Worm (Caenorhabditis elegans) whole organism, late embryonic: Measurements from ENCODE around the gene B0238.12.

Experiments used
- C08G9.2 ChIP-seq: sonication (generic microtip); optimal IDR thresholded peaks from 2 replicates; lab custom pipeline; 2016; ENCODE audit warnings: mild to moderate bottlenecking, missing genetic modification characterization, moderate library complexity, missing compliant biosample characterization
- C38D4.7 ChIP-seq: fragments of 200-800 bp; sonication (Bioruptor generic); optimal IDR thresholded peaks from 2 replicates; lab custom pipeline; 2018; ENCODE audit warnings: mild to moderate bottlenecking, missing genetic modification characterization, moderate library complexity, missing compliant biosample characterization
- F13H6.1 ChIP-seq: sonication (generic microtip); optimal IDR thresholded peaks from 2 replicates; lab custom pipeline; 2016; ENCODE audit warnings: missing genetic modification characterization, missing compliant biosample characterization
- K02D7.2 ChIP-seq: sonication (generic microtip); optimal IDR thresholded peaks from 2 replicates; lab custom pipeline; 2017; ENCODE audit warnings: mild to moderate bottlenecking, missing genetic modification characterization, missing compliant biosample characterization
- K09A11.1 ChIP-seq: sonication (generic microtip); optimal IDR thresholded peaks from 2 replicates; lab custom pipeline; 2017; ENCODE audit warnings: antibody characterized with exemption, mild to moderate bottlenecking, missing genetic modification characterization, missing compliant biosample characterization; ENCODE audit not compliant: insufficient read depth
- T23F11.4 ChIP-seq: fragments of 200-800 bp; sonication (Bioruptor generic); optimal IDR thresholded peaks from 2 replicates; lab custom pipeline; 2018; ENCODE audit warnings: mild to moderate bottlenecking, missing genetic modification characterization, missing compliant biosample characterization
- Y22D7AL.16 ChIP-seq: sonication (generic microtip); optimal IDR thresholded peaks from 2 replicates; lab custom pipeline; 2016; ENCODE audit warnings: missing genetic modification characterization, missing compliant biosample characterization
- ahr-1 ChIP-seq: sonication (generic microtip); optimal IDR thresholded peaks from 2 replicates; lab custom pipeline; 2016; ENCODE audit warnings: missing genetic modification characterization, missing compliant biosample characterization
- ama-1 ChIP-seq: fragments of 150-350 bp; optimal IDR thresholded peaks from 2 replicates; lab custom pipeline; 2014
- ceh-18 ChIP-seq: sonication (generic microtip); optimal IDR thresholded peaks from 2 replicates; lab custom pipeline; 2016; ENCODE audit warnings: missing genetic modification characterization, missing compliant biosample characterization
- ceh-19 ChIP-seq: fragments of 200-800 bp; sonication (Bioruptor generic); optimal IDR thresholded peaks from 2 replicates; lab custom pipeline; 2018; ENCODE audit warnings: mild to moderate bottlenecking, missing genetic modification characterization, missing compliant biosample characterization
- ceh-30 ChIP-seq: fragments of 150-350 bp; optimal IDR thresholded peaks from 2 replicates; lab custom pipeline; 2014; ENCODE audit warnings: missing biosample characterization, missing genetic modification characterization
- ceh-31 ChIP-seq: sonication (generic microtip); optimal IDR thresholded peaks from 2 replicates; lab custom pipeline; 2016; ENCODE audit warnings: missing genetic modification characterization, missing compliant biosample characterization
- ceh-45 ChIP-seq: fragments of 200-800 bp; sonication (Bioruptor generic); IDR thresholded peaks from 2 replicates; pipeline ENCODE4 v1.3.6; 2022; ENCODE audit warnings: missing genetic modification reagents, missing genetic modification characterization, missing compliant biosample characterization
- ceh-48 ChIP-seq: sonication (generic microtip); optimal IDR thresholded peaks from 2 replicates; lab custom pipeline; 2016; ENCODE audit warnings: missing genetic modification characterization, inconsistent platforms, missing compliant biosample characterization
- ceh-6 ChIP-seq: fragments of 200-800 bp; sonication (Bioruptor generic); optimal IDR thresholded peaks from 2 replicates; lab custom pipeline; 2018; ENCODE audit warnings: mild to moderate bottlenecking, missing genetic modification characterization, missing compliant biosample characterization
- che-1 ChIP-seq: sonication (generic microtip); optimal IDR thresholded peaks from 2 replicates; lab custom pipeline; 2016; ENCODE audit warnings: mild to moderate bottlenecking, missing genetic modification characterization, missing compliant biosample characterization
- elt-4 ChIP-seq: sonication (generic microtip); optimal IDR thresholded peaks from 2 replicates; lab custom pipeline; 2016; ENCODE audit warnings: missing genetic modification characterization, missing compliant biosample characterization
- ets-4 ChIP-seq: sonication (generic microtip); optimal IDR thresholded peaks from 2 replicates; lab custom pipeline; 2016; ENCODE audit warnings: missing genetic modification characterization, missing compliant biosample characterization
- fax-1 ChIP-seq: sonication (generic microtip); optimal IDR thresholded peaks from 2 replicates; lab custom pipeline; 2016; ENCODE audit warnings: missing genotype, missing genetic modification characterization, missing compliant biosample characterization
- fkh-6 ChIP-seq: sonication (generic microtip); optimal IDR thresholded peaks from 2 replicates; lab custom pipeline; 2016; ENCODE audit warnings: missing genetic modification characterization, missing compliant biosample characterization
- hlh-13 ChIP-seq: fragments of 200-800 bp; sonication (Bioruptor generic); optimal IDR thresholded peaks from 2 replicates; lab custom pipeline; 2018; ENCODE audit warnings: mild to moderate bottlenecking, missing genetic modification characterization, missing compliant biosample characterization
- hlh-15 ChIP-seq: sonication (generic microtip); optimal IDR thresholded peaks from 2 replicates; lab custom pipeline; 2016; ENCODE audit warnings: missing genetic modification characterization, missing compliant biosample characterization
- hlh-30 ChIP-seq: sonication (generic microtip); optimal IDR thresholded peaks from 2 replicates; lab custom pipeline; 2017; ENCODE audit warnings: antibody characterized with exemption, missing genetic modification characterization, missing compliant biosample characterization; ENCODE audit not compliant: insufficient read depth
- hlh-6 ChIP-seq: sonication (generic microtip); optimal IDR thresholded peaks from 2 replicates; lab custom pipeline; 2016; ENCODE audit warnings: missing genotype, missing genetic modification characterization, missing compliant biosample characterization
- lin-11 ChIP-seq: fragments of 200-800 bp; sonication (Bioruptor generic); optimal IDR thresholded peaks from 2 replicates; lab custom pipeline; 2018; ENCODE audit warnings: mild to moderate bottlenecking, missing genetic modification characterization, missing compliant biosample characterization
- madf-2 ChIP-seq: sonication (generic microtip); optimal IDR thresholded peaks from 2 replicates; lab custom pipeline; 2017; ENCODE audit warnings: missing genetic modification characterization, missing compliant biosample characterization
- mec-3 ChIP-seq: sonication (generic microtip); optimal IDR thresholded peaks from 2 replicates; lab custom pipeline; 2016; ENCODE audit warnings: borderline replicate concordance, missing genetic modification characterization, missing compliant biosample characterization
- nfya-1 ChIP-seq: sonication (generic microtip); optimal IDR thresholded peaks from 2 replicates; lab custom pipeline; 2017; ENCODE audit warnings: missing genetic modification characterization, mild to moderate bottlenecking, missing compliant biosample characterization, antibody characterized with exemption, moderate library complexity
- nhr-232 ChIP-seq: sonication (generic microtip); optimal IDR thresholded peaks from 2 replicates; lab custom pipeline; 2016; ENCODE audit warnings: missing genetic modification characterization, missing compliant biosample characterization
- npax-4 ChIP-seq: sonication (generic microtip); optimal IDR thresholded peaks from 2 replicates; lab custom pipeline; 2016; ENCODE audit warnings: missing genetic modification characterization, missing compliant biosample characterization
- odd-2 ChIP-seq: sonication (generic microtip); optimal IDR thresholded peaks from 2 replicates; lab custom pipeline; 2017; ENCODE audit warnings: antibody characterized with exemption, mild to moderate bottlenecking, missing genetic modification characterization, missing compliant biosample characterization
- pat-9 ChIP-seq: fragments of 200-800 bp; sonication (Bioruptor generic); optimal IDR thresholded peaks from 2 replicates; lab custom pipeline; 2018; ENCODE audit warnings: mild to moderate bottlenecking, missing genetic modification characterization, moderate library complexity, missing compliant biosample characterization
- pha-2 ChIP-seq: sonication (generic microtip); optimal IDR thresholded peaks from 2 replicates; lab custom pipeline; 2017; ENCODE audit warnings: mild to moderate bottlenecking, missing genetic modification characterization, missing compliant biosample characterization
- pha-4 ChIP-seq: fragments of 150-350 bp; optimal IDR thresholded peaks from 2 replicates; lab custom pipeline; 2018; ENCODE audit warnings: missing biosample characterization, missing genetic modification reagents, missing genetic modification characterization
- pqm-1 ChIP-seq: sonication (generic microtip); optimal IDR thresholded peaks from 2 replicates; lab custom pipeline; 2016; ENCODE audit warnings: missing genetic modification characterization, missing compliant biosample characterization
- pros-1 ChIP-seq: fragments of 150-350 bp; optimal IDR thresholded peaks from 2 replicates; lab custom pipeline; 2014; ENCODE audit warnings: missing biosample characterization, missing genetic modification reagents, missing genetic modification characterization
- ref-2 ChIP-seq: sonication (generic microtip); optimal IDR thresholded peaks from 2 replicates; lab custom pipeline; 2016; ENCODE audit warnings: missing genetic modification characterization, missing compliant biosample characterization
- tbx-2 ChIP-seq: sonication (generic microtip); optimal IDR thresholded peaks from 2 replicates; lab custom pipeline; 2016; ENCODE audit warnings: missing genetic modification characterization, missing compliant biosample characterization
- ttx-3 ChIP-seq: sonication (generic microtip); optimal IDR thresholded peaks from 2 replicates; lab custom pipeline; 2016; ENCODE audit warnings: missing genetic modification reagents, missing genetic modification characterization, missing compliant biosample characterization
- unc-42 ChIP-seq: sonication (generic microtip); optimal IDR thresholded peaks from 2 replicates; lab custom pipeline; 2016; ENCODE audit warnings: missing genotype, missing genetic modification characterization, missing compliant biosample characterization
- unc-55 ChIP-seq: sonication (generic microtip); optimal IDR thresholded peaks from 2 replicates; lab custom pipeline; 2017; ENCODE audit warnings: missing biosample characterization, missing genetic modification reagents, missing genetic modification characterization
- unc-86 ChIP-seq: sonication (generic microtip); optimal IDR thresholded peaks from 2 replicates; lab custom pipeline; 2016; ENCODE audit warnings: missing genetic modification characterization, missing compliant biosample characterization
- ztf-16 ChIP-seq: sonication (generic microtip); optimal IDR thresholded peaks from 2 replicates; lab custom pipeline; 2017; ENCODE audit warnings: missing genetic modification characterization, missing compliant biosample characterization

The B0238.12 gene

ce11 chrV:5259448-5259847 is 6.2 kb upstream of the B0238.12 start, which contains the start of gene srt-70:
TSS of gene srt-70 (minus strand) at chrV:5259548.
- no peak for TF ChIP-seq ztf-16 (tag; lab: Kevin White, UChicago)
- no peak for TF ChIP-seq tbx-2
- TF ChIP-seq ceh-31 (tag; lab: Kevin White, UChicago) = no peak
- no peak for TF ChIP-seq K02D7.2
- no peak for TF ChIP-seq ceh-6 (GFP tag; lab: Kevin White, UChicago)
- no peak for TF ChIP-seq C08G9.2 (tag; lab: Kevin White, UChicago)
- TF ChIP-seq npax-4 = no peak
- no peak for TF ChIP-seq hlh-30 (tag; lab: Kevin White, UChicago)
- TF ChIP-seq mec-3 (tag; lab: Kevin White, UChicago) = no peak
- no peak for TF ChIP-seq ceh-45 (GFP tag; lab: Robert Waterston, UW)

DNA sequence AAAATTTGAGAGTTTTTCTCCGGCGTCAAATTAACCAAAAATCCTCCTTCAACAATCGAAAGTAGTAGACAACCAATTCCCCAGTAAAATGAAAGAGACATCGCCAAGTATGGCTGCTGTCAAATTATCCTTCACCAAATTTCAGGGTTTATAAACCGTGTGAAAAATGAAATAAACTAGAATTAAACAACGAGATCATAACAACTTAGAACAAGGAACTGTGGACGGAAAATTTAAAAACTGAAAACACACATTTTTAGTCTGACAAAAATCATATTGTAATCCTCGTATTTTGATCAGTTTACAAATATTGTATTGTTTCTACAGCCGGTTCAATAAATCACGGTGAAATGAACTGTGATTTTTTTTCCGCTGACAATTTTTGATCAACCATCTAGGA is 2.6 kb upstream of the B0238.12 start, which contains the start of gene cest-30:
Gene cest-30 (minus strand): TSS at position 101 of the 400 bp plus-strand sequence.
- no peak for TF ChIP-seq Y22D7AL.16 (tag; lab: Kevin White, UChicago)
- no peak for TF ChIP-seq pha-2 (tag; lab: Kevin White, UChicago)
- TF ChIP-seq fkh-6 (tag; lab: Kevin White, UChicago) = no peak
- TF ChIP-seq fax-1 (tag; lab: Kevin White, UChicago) = no peak
- TF ChIP-seq C38D4.7 (GFP tag; lab: Kevin White, UChicago) = no peak
- no peak for TF ChIP-seq ceh-31 (tag; lab: Kevin White, UChicago)

- no peak for TF ChIP-seq ceh-30 (tag; lab: Kevin White, UChicago)
- peak; percentile 22 for TF ChIP-seq unc-55 (GFP tag; lab: Kevin White, UChicago)
- no peak for TF ChIP-seq ceh-18 (tag; lab: Kevin White, UChicago)
- no peak for TF ChIP-seq ahr-1 (tag; lab: Kevin White, UChicago)
- TF ChIP-seq ceh-48 (tag; lab: Kevin White, UChicago) = peak; percentile 7
- TF ChIP-seq ceh-19 = no peak
- TF ChIP-seq elt-4 (tag; lab: Kevin White, UChicago) = no peak
- peak; percentile 64 for TF ChIP-seq unc-42 (tag; lab: Kevin White, UChicago)
- TF ChIP-seq hlh-30 (tag; lab: Kevin White, UChicago) = no peak
- peak; percentile 10 for TF ChIP-seq ceh-31 (tag; lab: Kevin White, UChicago)
- no peak for TF ChIP-seq pha-2 (tag; lab: Kevin White, UChicago)
- no peak for TF ChIP-seq Y22D7AL.16 (tag; lab: Kevin White, UChicago)
- no peak for TF ChIP-seq ama-1 (lab: Kevin White, UChicago)
- no peak for TF ChIP-seq unc-86
- TF ChIP-seq lin-11 (tag; lab: Kevin White, UChicago) = no peak
- TF ChIP-seq nhr-232 (tag; lab: Kevin White, UChicago) = no peak
- TF ChIP-seq ets-4 (tag; lab: Kevin White, UChicago) = no peak
- TF ChIP-seq F13H6.1 (tag; lab: Kevin White, UChicago) = no peak
- TF ChIP-seq K09A11.1 (tag; lab: Kevin White, UChicago) = no peak
- peak; percentile 20 for TF ChIP-seq nfya-1 (tag; lab: Kevin White, UChicago)
These were observed 3.4 kb downstream of the B0238.12 start, which contains the start of gene penr-1 for ce11 chrV:5269024-5269535. TSS of gene penr-1 (plus strand) at chrV:5269485.

ce11 chrV:5271487-5271886 is 5.8 kb downstream of the B0238.12 start:
- TF ChIP-seq odd-2 = no peak
- no peak for TF ChIP-seq ztf-16 (tag; lab: Kevin White, UChicago)
- TF ChIP-seq madf-2 (tag; lab: Kevin White, UChicago) = no peak
- no peak for TF ChIP-seq nfya-1 (tag; lab: Kevin White, UChicago)
- TF ChIP-seq ref-2 (tag; lab: Kevin White, UChicago) = no peak
- no peak for TF ChIP-seq C38D4.7 (GFP tag; lab: Kevin White, UChicago)
- TF ChIP-seq pqm-1 = peak; percentile 53
- no peak for TF ChIP-seq unc-42 (tag; lab: Kevin White, UChicago)
- TF ChIP-seq pha-4 (tag; lab: Kevin White, UChicago) = no peak
- TF ChIP-seq pat-9 = peak; percentile 4
- no peak for TF ChIP-seq hlh-6
- no peak for TF ChIP-seq ceh-31 (tag; lab: Kevin White, UChicago)
- TF ChIP-seq che-1 (tag; lab: Kevin White, UChicago) = no peak
- TF ChIP-seq hlh-15 (tag; lab: Kevin White, UChicago) = no peak
- TF ChIP-seq pros-1 (tag; lab: Kevin White, UChicago) = no peak
- TF ChIP-seq elt-4 (tag; lab: Kevin White, UChicago) = no peak
- TF ChIP-seq unc-55 (GFP tag; lab: Kevin White, UChicago) = peak; percentile 64
- TF ChIP-seq ttx-3 = no peak
- no peak for TF ChIP-seq ama-1 (lab: Kevin White, UChicago)
- no peak for TF ChIP-seq hlh-13 (GFP tag; lab: Kevin White, UChicago)
- no peak for TF ChIP-seq T23F11.4 (GFP tag; lab: Kevin White, UChicago)
- TF ChIP-seq fax-1 (tag; lab: Kevin White, UChicago) = no peak
- TF ChIP-seq unc-86 = no peak
- no peak for TF ChIP-seq ahr-1 (tag; lab: Kevin White, UChicago)
- no peak for TF ChIP-seq pha-2 (tag; lab: Kevin White, UChicago)
- no peak for TF ChIP-seq K09A11.1 (tag; lab: Kevin White, UChicago)
- TF ChIP-seq ceh-30 (tag; lab: Kevin White, UChicago) = no peak
